Fruit fly (Drosophila melanogaster) whole organism, embryonic: ENCODE measurements around the gene Pxd.

ENCODE experiments used
- B-H2 ChIP-seq: fragments of 200-800 bp; sonication (Bioruptor generic); optimal IDR thresholded peaks from 2 replicates; lab custom pipeline; 2018; ENCODE audit warnings: missing biosample characterization, mild to moderate bottlenecking, missing genetic modification characterization
- CG10543 ChIP-seq: fragments of 200-800 bp; sonication (Bioruptor generic); optimal IDR thresholded peaks from 3 replicates; lab custom pipeline; 2017; ENCODE audit warnings: missing biosample characterization, mild to moderate bottlenecking, missing genetic modification characterization, moderate library complexity
- CG13296 ChIP-seq: fragments of 200-800 bp; sonication (Bioruptor generic); optimal IDR thresholded peaks from 3 replicates; lab custom pipeline; 2018; ENCODE audit warnings: missing biosample characterization, mild to moderate bottlenecking, missing genetic modification characterization
- CG13894 ChIP-seq: fragments of 200-800 bp; sonication (Bioruptor generic); optimal IDR thresholded peaks from 3 replicates; lab custom pipeline; 2018; ENCODE audit warnings: missing biosample characterization, mild to moderate bottlenecking, missing genetic modification characterization, moderate library complexity
- CG14710 ChIP-seq: fragments of 200-800 bp; sonication (Bioruptor generic); optimal IDR thresholded peaks from 3 replicates; lab custom pipeline; 2019; ENCODE audit warnings: missing biosample characterization, mild to moderate bottlenecking, missing genetic modification characterization, moderate library complexity
- CG15269 ChIP-seq: fragments of 200-800 bp; sonication (Bioruptor generic); optimal IDR thresholded peaks from 2 replicates; lab custom pipeline; 2018; ENCODE audit warnings: missing biosample characterization, mild to moderate bottlenecking, missing genetic modification characterization, moderate library complexity
- CG15479 ChIP-seq: fragments of 200-800 bp; sonication (Bioruptor generic); optimal IDR thresholded peaks from 3 replicates; lab custom pipeline; 2019; ENCODE audit warnings: missing biosample characterization, mild to moderate bottlenecking, missing genetic modification characterization, moderate library complexity
- CG17912 ChIP-seq: fragments of 200-800 bp; sonication (Bioruptor generic); optimal IDR thresholded peaks from 2 replicates; lab custom pipeline; 2018; ENCODE audit warnings: missing biosample characterization, mild to moderate bottlenecking, missing genetic modification characterization
- CG18599 ChIP-seq: fragments of 200-800 bp; sonication (Bioruptor generic); optimal IDR thresholded peaks from 3 replicates; lab custom pipeline; 2017; ENCODE audit warnings: missing biosample characterization, missing genetic modification characterization, mild to moderate bottlenecking, moderate library complexity, missing genetic modification reagents
- CG31441 ChIP-seq: fragments of 200-800 bp; sonication (Bioruptor generic); IDR thresholded peaks from 2 replicates; pipeline ENCODE4 v1.3.6; 2022; ENCODE audit warnings: missing biosample characterization, missing genetic modification characterization
- CG3281 ChIP-seq: fragments of 200-800 bp; sonication (Bioruptor generic); optimal IDR thresholded peaks from 3 replicates; lab custom pipeline; 2017; ENCODE audit warnings: missing biosample characterization, mild to moderate bottlenecking, missing genetic modification characterization
- CG34224 ChIP-seq: fragments of 200-800 bp; sonication (Bioruptor generic); IDR thresholded peaks from 3 replicates; pipeline ENCODE4 v1.3.6; 2022; ENCODE audit warnings: missing biosample characterization, missing genetic modification characterization; ENCODE audit not compliant: partially characterized antibody
- CG34376 ChIP-seq: fragments of 200-800 bp; sonication (Bioruptor generic); optimal IDR thresholded peaks from 2 replicates; lab custom pipeline; 2018; ENCODE audit warnings: missing biosample characterization, mild to moderate bottlenecking, missing genetic modification characterization
- CG34422 ChIP-seq: fragments of 200-800 bp; sonication (Bioruptor generic); IDR thresholded peaks from 3 replicates; pipeline ENCODE4 v1.3.6; 2022; ENCODE audit warnings: missing biosample characterization, missing genetic modification characterization
- CG5245 ChIP-seq: fragments of 200-800 bp; sonication (Bioruptor generic); optimal IDR thresholded peaks from 3 replicates; lab custom pipeline; 2016; ENCODE audit warnings: missing biosample characterization, missing genetic modification characterization
- CG7556 ChIP-seq: fragments of 200-800 bp; sonication (Bioruptor generic); optimal IDR thresholded peaks from 2 replicates; lab custom pipeline; 2017; ENCODE audit warnings: missing biosample characterization, mild to moderate bottlenecking, missing genetic modification characterization
- CG7839 ChIP-seq: fragments of 200-800 bp; sonication (Bioruptor generic); optimal IDR thresholded peaks from 3 replicates; lab custom pipeline; 2018; ENCODE audit warnings: missing biosample characterization, mild to moderate bottlenecking, missing genetic modification characterization, moderate library complexity
- CG8281 ChIP-seq: fragments of 200-800 bp; sonication (Bioruptor generic); optimal IDR thresholded peaks from 2 replicates; lab custom pipeline; 2018; ENCODE audit warnings: missing biosample characterization, mild to moderate bottlenecking, missing genetic modification characterization, moderate library complexity
- Dbx ChIP-seq: fragments of 200-800 bp; sonication (Bioruptor generic); IDR thresholded peaks from 3 replicates; pipeline ENCODE4 v1.3.6; 2022; ENCODE audit warnings: missing biosample characterization, missing genetic modification characterization
- Hr78 ChIP-seq, 2 experiments: fragments of 200-800 bp in 1 of 2; fragments of >200 bp in 1 of 2; sonication (Bioruptor generic) in 1 of 2; optimal IDR thresholded peaks; 2 replicates each; lab custom pipeline; 2017 to 2019; ENCODE audit warnings: missing biosample characterization in 2 of 2, missing genetic modification characterization in 2 of 2, mild to moderate bottlenecking in 1 of 2, moderate library complexity in 1 of 2
- MBD-R2 ChIP-seq: fragments of 200-800 bp; sonication (Bioruptor generic); IDR thresholded peaks from 2 replicates; pipeline ENCODE4 v1.3.6; 2022; ENCODE audit warnings: missing biosample characterization, missing genetic modification characterization
- Nf-YB ChIP-seq: fragments of 200-800 bp; sonication (Bioruptor generic); optimal IDR thresholded peaks from 3 replicates; lab custom pipeline; 2019; ENCODE audit warnings: missing biosample characterization, mild to moderate bottlenecking, missing genetic modification characterization, moderate library complexity
- NfI ChIP-seq: fragments of 200-800 bp; sonication (Bioruptor generic); optimal IDR thresholded peaks from 3 replicates; lab custom pipeline; 2018; ENCODE audit warnings: missing biosample characterization, mild to moderate bottlenecking, missing genetic modification characterization, moderate library complexity
- Rfx ChIP-seq: fragments of 200-800 bp; sonication (Bioruptor generic); IDR thresholded peaks from 2 replicates; pipeline ENCODE4 v1.3.6; 2022; ENCODE audit warnings: missing biosample characterization, missing genetic modification characterization
- Scr ChIP-seq: fragments of 200-800 bp; sonication (Bioruptor generic); IDR thresholded peaks from 2 replicates; pipeline ENCODE4 v1.3.6; 2022; ENCODE audit warnings: missing biosample characterization, missing genetic modification characterization; ENCODE audit not compliant: partially characterized antibody
- Stat92E ChIP-seq, 3 experiments: fragments of >200 bp in 2 of 3; fragments of 200-800 bp in 1 of 3; sonication (Bioruptor generic) in 1 of 3; optimal IDR thresholded peaks; 2 replicates each; lab custom pipeline; 2017 to 2019; ENCODE audit warnings: missing biosample characterization in 3 of 3, missing genetic modification characterization in 3 of 3, mild to moderate bottlenecking in 1 of 3, moderate library complexity in 1 of 3
- ara ChIP-seq: fragments of 200-800 bp; sonication (Bioruptor generic); IDR thresholded peaks from 2 replicates; pipeline ENCODE4 v1.3.6; 2022; ENCODE audit warnings: missing biosample characterization, missing genetic modification characterization
- bsh ChIP-seq, 2 experiments: fragments of 200-800 bp; sonication (Bioruptor generic); optimal IDR thresholded peaks; 2 replicates each; lab custom pipeline; 2017 to 2018; ENCODE audit warnings: mild to moderate bottlenecking in 2 of 2, missing biosample characterization in 2 of 2, missing genetic modification characterization in 2 of 2, moderate library complexity in 1 of 2
- caup ChIP-seq: fragments of 200-800 bp; sonication (Bioruptor generic); optimal IDR thresholded peaks from 3 replicates; lab custom pipeline; 2017; ENCODE audit warnings: missing biosample characterization, mild to moderate bottlenecking, missing genetic modification characterization, moderate library complexity; ENCODE audit not compliant: severe bottlenecking
- cg ChIP-seq: fragments of 200-800 bp; sonication (Bioruptor generic); optimal IDR thresholded peaks from 3 replicates; lab custom pipeline; 2019; ENCODE audit warnings: missing biosample characterization, mild to moderate bottlenecking, missing genetic modification characterization, moderate library complexity
- da ChIP-seq: fragments of 200-800 bp; sonication (Bioruptor generic); optimal IDR thresholded peaks from 2 replicates; lab custom pipeline; 2016; ENCODE audit warnings: missing biosample characterization, missing genetic modification characterization
- fd3F ChIP-seq: fragments of 200-800 bp; sonication (Bioruptor generic); optimal IDR thresholded peaks from 2 replicates; lab custom pipeline; 2018; ENCODE audit warnings: missing biosample characterization, mild to moderate bottlenecking, missing genetic modification characterization, moderate library complexity
- grn ChIP-seq: fragments of 200-800 bp; sonication (Bioruptor generic); optimal IDR thresholded peaks from 3 replicates; lab custom pipeline; 2017; ENCODE audit warnings: missing biosample characterization, missing genetic modification characterization
- kah ChIP-seq: fragments of 200-800 bp; sonication (Bioruptor generic); optimal IDR thresholded peaks from 2 replicates; lab custom pipeline; 2018; ENCODE audit warnings: missing biosample characterization, mild to moderate bottlenecking, missing genetic modification characterization
- lab ChIP-seq: fragments of 200-800 bp; sonication (Bioruptor generic); optimal IDR thresholded peaks from 3 replicates; lab custom pipeline; 2017; ENCODE audit warnings: missing biosample characterization, missing genetic modification characterization, mild to moderate bottlenecking, moderate library complexity, missing genetic modification reagents
- odd ChIP-seq: fragments of 200-800 bp; sonication (Bioruptor generic); optimal IDR thresholded peaks from 2 replicates; lab custom pipeline; 2017; ENCODE audit warnings: missing biosample characterization, mild to moderate bottlenecking, missing genetic modification characterization
- pan ChIP-seq, 4 experiments: fragments of >200 bp in 3 of 4; fragments of 200-800 bp in 1 of 4; sonication (Bioruptor generic) in 1 of 4; optimal IDR thresholded peaks in 3 of 4; IDR thresholded peaks in 1 of 4; 2 replicates each; pipeline versions ENCODE4 v1.3.6 to Lab custom; 2017 to 2022; ENCODE audit warnings: missing biosample characterization in 2 of 4, missing genetic modification characterization in 2 of 4, mixed read lengths in 1 of 4
- pb ChIP-seq: fragments of 200-800 bp; sonication (Bioruptor generic); optimal IDR thresholded peaks from 3 replicates; lab custom pipeline; 2016; ENCODE audit warnings: missing biosample characterization, missing genetic modification characterization
- pzg ChIP-seq: fragments of 200-800 bp; sonication (Bioruptor generic); optimal IDR thresholded peaks from 3 replicates; lab custom pipeline; 2018; ENCODE audit warnings: missing biosample characterization, mild to moderate bottlenecking, missing genetic modification characterization, moderate library complexity
- repo ChIP-seq: fragments of 200-800 bp; sonication (Bioruptor generic); optimal IDR thresholded peaks from 2 replicates; lab custom pipeline; 2016; ENCODE audit warnings: missing biosample characterization, missing genetic modification characterization
- schlank ChIP-seq: fragments of 200-800 bp; sonication (Bioruptor generic); optimal IDR thresholded peaks from 2 replicates; lab custom pipeline; 2018; ENCODE audit warnings: missing biosample characterization, mild to moderate bottlenecking, missing genetic modification characterization
- sd ChIP-seq: fragments of 200-800 bp; sonication (Bioruptor generic); optimal IDR thresholded peaks from 3 replicates; lab custom pipeline; 2018; ENCODE audit warnings: missing biosample characterization, mild to moderate bottlenecking, missing genetic modification characterization, moderate library complexity
- shn ChIP-seq: fragments of 200-800 bp; sonication (Bioruptor generic); optimal IDR thresholded peaks from 3 replicates; lab custom pipeline; 2016; ENCODE audit warnings: missing biosample characterization, missing genetic modification characterization
- ssp ChIP-seq: fragments of 200-800 bp; sonication (Bioruptor generic); IDR thresholded peaks from 2 replicates; pipeline ENCODE4 v1.3.6; 2022; ENCODE audit warnings: missing biosample characterization, missing genetic modification characterization
- tap ChIP-seq: fragments of 200-800 bp; optimal IDR thresholded peaks from 3 replicates; lab custom pipeline; 2019; ENCODE audit warnings: missing biosample characterization, mild to moderate bottlenecking, missing genetic modification characterization, moderate library complexity
- trem ChIP-seq: fragments of 200-800 bp; optimal IDR thresholded peaks from 3 replicates; lab custom pipeline; 2019; ENCODE audit warnings: missing biosample characterization, mild to moderate bottlenecking, missing genetic modification characterization, moderate library complexity
- wek ChIP-seq: fragments of 200-800 bp; sonication (Bioruptor generic); optimal IDR thresholded peaks from 3 replicates; lab custom pipeline; 2018; ENCODE audit warnings: missing biosample characterization, mild to moderate bottlenecking, missing genetic modification characterization, moderate library complexity

Pxd gene

DNA sequence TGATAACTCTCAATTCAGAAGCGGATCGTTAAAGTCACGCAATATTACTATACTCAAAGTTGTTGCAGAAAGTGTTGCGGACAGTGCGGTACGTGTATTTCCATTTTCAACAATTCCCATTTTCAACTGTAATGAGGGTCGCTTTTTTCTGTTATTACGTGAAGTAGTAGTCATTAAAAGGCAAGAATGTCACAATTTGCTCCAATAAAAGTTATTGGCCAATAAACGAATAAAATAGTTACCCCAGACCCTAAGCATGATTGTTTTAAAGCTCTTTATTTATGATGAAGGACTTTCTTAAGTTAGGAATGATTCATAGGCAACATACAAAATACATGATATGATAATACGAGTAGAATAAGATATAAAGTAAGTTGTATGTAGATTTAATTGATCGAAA lies 7.0 kb upstream of the Pxd start (continued):
- peak; percentile 12 for TF ChIP-seq wek (GFP tag; lab: Kevin White, UChicago)
- peak; percentile 4 for TF ChIP-seq odd
- TF ChIP-seq da: no peak
- TF ChIP-seq CG14710: no peak
- 0 out of 2 replicates have a peak, but pooled peaks have one; percentile 11 for TF ChIP-seq CG31441 (GFP tag; lab: Robert Waterston, UW)
- peak; percentile 30 for TF ChIP-seq fd3F
- no peak for TF ChIP-seq pb
- TF ChIP-seq tap (tag; lab: Kevin White, UChicago): peak; percentile 33
- TF ChIP-seq schlank: no peak
- no peak for TF ChIP-seq pan (optimal IDR thresholded peaks at IDR 0.05; lab: Kevin White, UChicago)
- TF ChIP-seq pan (GFP tag; optimal IDR thresholded peaks at IDR 0.05 in 1 of 2, IDR thresholded peaks at IDR 0.05 in 1 of 2): peak in 1 of 2 experiments; percentile 12
- peak; percentile 31 for TF ChIP-seq CG7839 (tag; lab: Kevin White, UChicago)
- TF ChIP-seq CG34422 (GFP tag; lab: Robert Waterston, UW): no peak
- no peak for TF ChIP-seq ara (GFP tag; lab: Robert Waterston, UW)
- TF ChIP-seq CG17912: peak; percentile 37
- TF ChIP-seq Nf-YB (GFP tag; lab: Kevin White, UChicago): peak; percentile 21
- TF ChIP-seq NfI (GFP tag; lab: Kevin White, UChicago): peak; percentile 31
- TF ChIP-seq CG3281 (GFP tag; lab: Kevin White, UChicago): peak; percentile 36
- TF ChIP-seq CG13894 (tag; lab: Kevin White, UChicago): peak; percentile 60
- TF ChIP-seq CG13296 (GFP tag; lab: Kevin White, UChicago): peak; percentile 53
- peak; percentile 71 for TF ChIP-seq CG15269 (tag; lab: Kevin White, UChicago)
- TF ChIP-seq, all 482 proteins: peak for 30

DNA sequence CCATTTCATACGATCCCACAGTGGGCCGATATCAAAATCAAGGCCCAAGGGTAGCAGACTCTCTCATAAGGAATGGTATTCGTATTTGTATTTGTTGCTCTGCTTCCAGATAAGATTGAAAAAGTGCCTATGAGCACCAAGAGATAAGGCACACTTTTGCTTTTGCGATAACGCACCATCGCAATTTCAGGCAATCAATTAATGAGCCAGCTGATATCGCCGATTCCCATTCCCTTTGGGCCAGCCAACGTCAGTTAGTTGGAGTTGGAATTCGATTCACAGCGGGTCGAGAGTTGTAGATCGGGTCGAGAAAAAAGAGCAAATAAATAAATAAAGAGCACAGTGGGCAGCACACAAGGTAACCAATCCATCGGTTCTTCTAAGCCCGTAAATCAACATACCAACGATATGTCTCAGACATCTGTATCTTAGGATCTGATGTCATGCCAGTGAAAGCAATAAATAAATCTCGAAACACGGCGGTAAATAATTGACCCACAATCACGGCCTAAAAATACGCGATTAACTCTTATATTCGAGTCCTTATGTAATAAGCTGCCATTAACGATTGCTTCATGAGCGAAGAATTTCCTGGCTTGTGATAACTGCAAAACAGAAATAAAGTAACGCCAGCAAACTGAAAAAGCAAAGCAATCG lies 6.2 kb upstream of the Pxd start, which contains the start of gene CG8907:
CG8907 (plus strand) TSS at position 252 of the 657 bp plus-strand sequence.
- peak; percentile 82 for TF ChIP-seq grn
- no peak for TF ChIP-seq repo (GFP tag; lab: Kevin White, UChicago)
- TF ChIP-seq sd: peak; percentile 81
- no peak for TF ChIP-seq shn
- TF ChIP-seq Hr78 (GFP tag; optimal IDR thresholded peaks at IDR 0.05; lab: Kevin White, UChicago): peak in 1 of 2 experiments; percentile 39
- TF ChIP-seq ssp: no peak
- peak; percentile 12; the same call in 1 of the 2 replicates for TF ChIP-seq MBD-R2 (GFP tag; lab: Robert Waterston, UW)
- TF ChIP-seq kah (GFP tag; lab: Kevin White, UChicago): no peak
- peak; percentile 9 for TF ChIP-seq B-H2 (GFP tag; lab: Kevin White, UChicago)
- no peak for TF ChIP-seq cg (GFP tag; lab: Kevin White, UChicago)
- TF ChIP-seq CG34224 (GFP tag; lab: Robert Waterston, UW): no peak
- no peak for TF ChIP-seq CG31441 (GFP tag; lab: Robert Waterston, UW)
- TF ChIP-seq Stat92E (GFP tag; optimal IDR thresholded peaks at IDR 0.05; lab: Kevin White, UChicago): no peak
- no peak for TF ChIP-seq pzg
- peak; percentile 27; the same call in 1 of the 3 replicates for TF ChIP-seq Dbx (GFP tag; lab: Robert Waterston, UW)
- no peak for TF ChIP-seq CG8281
- TF ChIP-seq bsh (GFP tag; optimal IDR thresholded peaks at IDR 0.05; lab: Kevin White, UChicago): no peak
- TF ChIP-seq CG34376 (GFP tag; lab: Kevin White, UChicago): peak; percentile 49
- no peak for TF ChIP-seq trem (tag; lab: Kevin White, UChicago)
- peak; percentile 15; the same call in 1 of the 2 replicates for TF ChIP-seq Rfx (GFP tag; lab: Robert Waterston, UW)
- no peak for TF ChIP-seq Scr (GFP tag; lab: Robert Waterston, UW)
- no peak for TF ChIP-seq CG7556
- peak; percentile 74 for TF ChIP-seq lab (GFP tag; lab: Kevin White, UChicago)
- TF ChIP-seq caup (GFP tag; lab: Kevin White, UChicago): no peak
- no peak for TF ChIP-seq CG5245
- peak; percentile 11 for TF ChIP-seq CG18599
- TF ChIP-seq CG15479 (GFP tag; lab: Kevin White, UChicago): peak; percentile 92
- peak; percentile 39 for TF ChIP-seq CG10543 (GFP tag; lab: Kevin White, UChicago)
